Fruit fly (Drosophila melanogaster): ENCODE results near the gene Mcm6.

The Mcm6 gene

dm6 chrX:6719968-6720367 lies 45.8 kb downstream of the Mcm6 start (continued):
- TF ChIP-seq sna (GFP tag; IDR thresholded peaks at IDR 0.05; ENCODE audit: partially characterized antibody), result no peak
- TF ChIP-seq Chrac-16 (GFP tag; optimal IDR thresholded peaks at IDR 0.05), result no peak
- TF ChIP-seq bowl (GFP tag; IDR thresholded peaks at IDR 0.05), result no peak
- no peak for TF ChIP-seq corto (GFP tag; optimal IDR thresholded peaks at IDR 0.05)
- no peak for TF ChIP-seq CG33213 (GFP tag; optimal IDR thresholded peaks at IDR 0.05)
- no peak for TF ChIP-seq usp (GFP tag; optimal IDR thresholded peaks at IDR 0.05)
- TF ChIP-seq CG2678 (tag; optimal IDR thresholded peaks at IDR 0.05), result peak; percentile 45
- TF ChIP-seq E2f2 (GFP tag; IDR thresholded peaks at IDR 0.05), result 0 out of 2 replicates have a peak, but pooled peaks have one; percentile 18
- no peak for TF ChIP-seq CG9817 (tag; optimal IDR thresholded peaks at IDR 0.05)
- no peak for TF ChIP-seq CG3838 (GFP tag; optimal IDR thresholded peaks at IDR 0.05)
- no peak for TF ChIP-seq CG3407 (GFP tag; optimal IDR thresholded peaks at IDR 0.05)
- TF ChIP-seq CG7556 (GFP tag; optimal IDR thresholded peaks at IDR 0.05), result no peak
- no peak for TF ChIP-seq disco-r (GFP tag; optimal IDR thresholded peaks at IDR 0.05)
- TF ChIP-seq Dbx (GFP tag; IDR thresholded peaks at IDR 0.05), result 0 out of 3 replicates have a peak, but pooled peaks have one; percentile 41
- no peak for TF ChIP-seq jumu (GFP tag; optimal IDR thresholded peaks at IDR 0.05)
- TF ChIP-seq Ada2b (GFP tag; IDR thresholded peaks at IDR 0.05), result no peak
- TF ChIP-seq CrebB (tag; optimal IDR thresholded peaks at IDR 0.05), result no peak
- TF ChIP-seq shn (GFP tag; optimal IDR thresholded peaks at IDR 0.05), result no peak
- TF ChIP-seq CG18011 (GFP tag; optimal IDR thresholded peaks at IDR 0.05), result no peak
- no peak for TF ChIP-seq ind (GFP tag; optimal IDR thresholded peaks at IDR 0.05)
- peak; percentile 18; the same call in 1 of the 2 replicates for TF ChIP-seq CG14441 (GFP tag; IDR thresholded peaks at IDR 0.05)
- no peak for TF ChIP-seq bcd (GFP tag; optimal IDR thresholded peaks at IDR 0.05)
- peak; percentile 51; the same call in 1 of the 2 replicates for TF ChIP-seq Awh (GFP tag; IDR thresholded peaks at IDR 0.05)
- TF ChIP-seq ttk (GFP tag; IDR thresholded peaks at IDR 0.05), result no peak
- no peak for TF ChIP-seq NfI (GFP tag; optimal IDR thresholded peaks at IDR 0.05)
- no peak for TF ChIP-seq sisA (GFP tag; IDR thresholded peaks at IDR 0.05)
- TF ChIP-seq CG8290 (GFP tag; optimal IDR thresholded peaks at IDR 0.05), result no peak
- peak in 1 of 2 experiments; percentile 1 for TF ChIP-seq CG8290 (tag; optimal IDR thresholded peaks at IDR 0.05)
- TF ChIP-seq CG12299 (tag; optimal IDR thresholded peaks at IDR 0.05), result no peak
- TF ChIP-seq Hmr (GFP tag; optimal IDR thresholded peaks at IDR 0.05), result peak; percentile 34
- TF ChIP-seq CG17568 (GFP tag; optimal IDR thresholded peaks at IDR 0.05), result peak; percentile 24
- no peak for TF ChIP-seq zen (tag; optimal IDR thresholded peaks at IDR 0.05)
- TF ChIP-seq Sox100B (GFP tag; optimal IDR thresholded peaks at IDR 0.05), result no peak
- no peak for TF ChIP-seq CG16815 (GFP tag; optimal IDR thresholded peaks at IDR 0.05)
- peak; percentile 5 for TF ChIP-seq PHDP (tag; optimal IDR thresholded peaks at IDR 0.05)
- TF ChIP-seq Oli (tag; optimal IDR thresholded peaks at IDR 0.05), result no peak
- TF ChIP-seq Rfx (GFP tag; IDR thresholded peaks at IDR 0.05), result no peak; the same call in 1 of the 2 replicates
- no peak for TF ChIP-seq CG15269 (tag; optimal IDR thresholded peaks at IDR 0.05)
- TF ChIP-seq bsh (GFP tag; optimal IDR thresholded peaks at IDR 0.05), result peak in 1 of 2 experiments; percentile 30
- TF ChIP-seq CG3281 (GFP tag; optimal IDR thresholded peaks at IDR 0.05), result peak; percentile 41
- TF ChIP-seq p53 (GFP tag; optimal IDR thresholded peaks at IDR 0.05), result no peak
- TF ChIP-seq ERR (GFP tag; optimal IDR thresholded peaks at IDR 0.05), result no peak
- TF ChIP-seq bbx (GFP tag; IDR thresholded peaks at IDR 0.05; ENCODE audit: partially characterized antibody), result no peak
- no peak for TF ChIP-seq CG15011 (GFP tag; optimal IDR thresholded peaks at IDR 0.05)
- TF ChIP-seq CG3995 (GFP tag; optimal IDR thresholded peaks at IDR 0.05), result no peak
- TF ChIP-seq CG13123 (GFP tag; optimal IDR thresholded peaks at IDR 0.05), result no peak
- TF ChIP-seq CG11456 (GFP tag; IDR thresholded peaks at IDR 0.05), result no peak
- no peak for TF ChIP-seq CG7963 (GFP tag; IDR thresholded peaks at IDR 0.05; ENCODE audit: partially characterized antibody)
- peak; percentile 13; the same call in 1 of the 2 replicates for TF ChIP-seq MBD-R2 (GFP tag; IDR thresholded peaks at IDR 0.05)
- peak; percentile 34 for TF ChIP-seq CG4328 (GFP tag; optimal IDR thresholded peaks at IDR 0.05)
- no peak for TF ChIP-seq Dp (GFP tag; optimal IDR thresholded peaks at IDR 0.05)
